Worm (Caenorhabditis elegans) whole organism, early embryonic: ENCODE measurements around the gene W03F9.2.

ENCODE experiments used
- B0310.2 ChIP-seq: sonication (generic microtip); optimal IDR thresholded peaks from 2 replicates; lab custom pipeline; 2016; ENCODE audit warnings: mild to moderate bottlenecking, missing genetic modification characterization, missing compliant biosample characterization
- aly-1 ChIP-seq: sonication (generic microtip); optimal IDR thresholded peaks from 2 replicates; lab custom pipeline; 2016; ENCODE audit warnings: missing genetic modification characterization, missing compliant biosample characterization
- ama-1 ChIP-seq: fragments of 150-350 bp; optimal IDR thresholded peaks from 2 replicates; lab custom pipeline; 2014
- ets-7 ChIP-seq: sonication (generic microtip); optimal IDR thresholded peaks from 2 replicates; lab custom pipeline; 2016; ENCODE audit warnings: missing genotype, missing genetic modification characterization, missing compliant biosample characterization
- flt-1 ChIP-seq: fragments of 200-800 bp; sonication (Bioruptor generic); IDR thresholded peaks from 2 replicates; pipeline ENCODE4 v1.3.6; 2022; ENCODE audit warnings: missing genetic modification characterization, missing compliant biosample characterization
- hmbx-1 ChIP-seq: sonication (generic microtip); optimal IDR thresholded peaks from 2 replicates; lab custom pipeline; 2016; ENCODE audit warnings: mild to moderate bottlenecking, missing genetic modification characterization, missing compliant biosample characterization
- hmg-4 ChIP-seq: fragments of 200-800 bp; sonication (Bioruptor generic); optimal IDR thresholded peaks from 2 replicates; lab custom pipeline; 2018; ENCODE audit warnings: mild to moderate bottlenecking, missing genetic modification characterization, missing compliant biosample characterization
- hnd-1 ChIP-seq: sonication (generic microtip); optimal IDR thresholded peaks from 2 replicates; lab custom pipeline; 2016; ENCODE audit warnings: missing genetic modification characterization, missing compliant biosample characterization
- scrt-1 ChIP-seq: fragments of 200-800 bp; sonication (Bioruptor generic); IDR thresholded peaks from 2 replicates; pipeline ENCODE4 v1.3.6; 2022; ENCODE audit warnings: missing genetic modification characterization, missing compliant biosample characterization
- tbx-11 ChIP-seq: fragments of 200-800 bp; sonication (Bioruptor generic); IDR thresholded peaks from 2 replicates; pipeline ENCODE4 v1.3.6; 2022; ENCODE audit warnings: missing genetic modification characterization, missing compliant biosample characterization
- tbx-37 ChIP-seq: fragments of 200-800 bp; sonication (Bioruptor generic); conservative IDR thresholded peaks from 2 replicates; pipeline ENCODE4 v1.3.6; 2022; ENCODE audit warnings: missing genetic modification reagents, missing genetic modification characterization, missing compliant biosample characterization

ce11 chrV:117312-117711 lies 10.5 kb downstream of the W03F9.2 start:
- TF ChIP-seq hmg-4 (GFP tag; lab: Kevin White, UChicago), result no peak
- TF ChIP-seq ama-1 (lab: Kevin White, UChicago), result no peak
- no peak for TF ChIP-seq ets-7 (tag; lab: Kevin White, UChicago)
- TF ChIP-seq tbx-11 (GFP tag; lab: Robert Waterston, UW), result no peak
- TF ChIP-seq scrt-1 (GFP tag; lab: Robert Waterston, UW), result no peak
- TF ChIP-seq aly-1, result no peak
- TF ChIP-seq tbx-37 (GFP tag; lab: Robert Waterston, UW), result no peak
- TF ChIP-seq hmbx-1 (tag; lab: Kevin White, UChicago), result no peak
- TF ChIP-seq flt-1 (GFP tag; lab: Robert Waterston, UW), result no peak
- no peak for TF ChIP-seq hnd-1 (tag; lab: Kevin White, UChicago)
- TF ChIP-seq B0310.2, result no peak
